Fruit fly (Drosophila melanogaster): ENCODE measurements around the gene Ogg1.

Gene Ogg1

dm6 chrX:8681189-8681821 lies 8.8 kb upstream of the Ogg1 start, which contains the start of gene CAH3 (continued):
- peak; percentile 96 for TF ChIP-seq CG8924 (tag; optimal IDR thresholded peaks at IDR 0.05)
- TF ChIP-seq Gsc (GFP tag; IDR thresholded peaks at IDR 0.05) = peak; percentile 62
- peak; percentile 96 for TF ChIP-seq CG12391 (tag; optimal IDR thresholded peaks at IDR 0.05)
- TF ChIP-seq B-H1 (GFP tag; IDR thresholded peaks at IDR 0.05) = peak; percentile 83
- TF ChIP-seq hbn (GFP tag; IDR thresholded peaks at IDR 0.05; ENCODE audit: partially characterized antibody) = no peak
- TF ChIP-seq Usf (GFP tag; optimal IDR thresholded peaks at IDR 0.05) = peak; percentile 90
- TF ChIP-seq CG12155 (GFP tag; optimal IDR thresholded peaks at IDR 0.05) = peak; percentile 90
- TF ChIP-seq CG6683 (GFP tag; optimal IDR thresholded peaks at IDR 0.05) = peak; percentile 76
- TF ChIP-seq Blimp-1 (GFP tag; optimal IDR thresholded peaks at IDR 0.05) = peak; percentile 90
- TF ChIP-seq CG10565 (GFP tag; optimal IDR thresholded peaks at IDR 0.05) = peak; percentile 66
- TF ChIP-seq CG17802 (tag; optimal IDR thresholded peaks at IDR 0.05) = peak; percentile 83
- TF ChIP-seq chm (GFP tag; IDR thresholded peaks at IDR 0.05) = peak; percentile 87
- TF ChIP-seq Bgb (GFP tag; IDR thresholded peaks at IDR 0.05; ENCODE audit: partially characterized antibody) = peak; percentile 32; the same call in 1 of the 2 replicates
- TF ChIP-seq tin (GFP tag; optimal IDR thresholded peaks at IDR 0.05) = peak; percentile 93
- peak; percentile 81 for TF ChIP-seq C15 (GFP tag; IDR thresholded peaks at IDR 0.05)
- TF ChIP-seq phol (tag; optimal IDR thresholded peaks at IDR 0.05) = peak; percentile 95
- peak; percentile 90 for TF ChIP-seq schlank (tag; optimal IDR thresholded peaks at IDR 0.05)
- peak; percentile 88 for TF ChIP-seq Dbx (GFP tag; IDR thresholded peaks at IDR 0.05)
- peak; percentile 91 to 95 for TF ChIP-seq Hr51 (GFP tag; optimal IDR thresholded peaks at IDR 0.05)
- TF ChIP-seq Fer3 (tag; optimal IDR thresholded peaks at IDR 0.05) = peak; percentile 94
- peak; percentile 40 for TF ChIP-seq yki (optimal IDR thresholded peaks at IDR 0.05)
- TF ChIP-seq lab (GFP tag; optimal IDR thresholded peaks at IDR 0.05) = peak; percentile 96
- TF ChIP-seq CG7745 (tag; optimal IDR thresholded peaks at IDR 0.05) = peak; percentile 11
- TF ChIP-seq Mrtf (GFP tag; IDR thresholded peaks at IDR 0.05) = peak; percentile 89
- peak; percentile 94 for TF ChIP-seq CG9609 (GFP tag; optimal IDR thresholded peaks at IDR 0.05)
- peak; percentile 72 for TF ChIP-seq TFAM (GFP tag; optimal IDR thresholded peaks at IDR 0.05)
- TF ChIP-seq lov (optimal IDR thresholded peaks at IDR 0.05) = no peak
- peak; percentile 93 for TF ChIP-seq lov (GFP tag; IDR thresholded peaks at IDR 0.05)
- TF ChIP-seq CG4424 (GFP tag; optimal IDR thresholded peaks at IDR 0.05) = peak; percentile 92
- peak; percentile 74; the same call in 2 of the 3 replicates for TF ChIP-seq CG7357 (GFP tag; IDR thresholded peaks at IDR 0.05)
- TF ChIP-seq fu2 (GFP tag; optimal IDR thresholded peaks at IDR 0.05) = peak; percentile 92
- no peak for TF ChIP-seq hb (GFP tag; IDR thresholded peaks at IDR 0.05; ENCODE audit: partially characterized antibody)
- peak; percentile 90 for TF ChIP-seq E2f1 (GFP tag; IDR thresholded peaks at IDR 0.05)
- TF ChIP-seq ara (GFP tag; IDR thresholded peaks at IDR 0.05) = peak; percentile 90
- TF ChIP-seq Tbp (GFP tag; optimal IDR thresholded peaks at IDR 0.05) = no peak
- TF ChIP-seq CG3281 (GFP tag; optimal IDR thresholded peaks at IDR 0.05) = peak; percentile 95
- peak; percentile 95 for TF ChIP-seq Meics (GFP tag; optimal IDR thresholded peaks at IDR 0.05)
- peak; percentile 88 for TF ChIP-seq cwo (GFP tag; optimal IDR thresholded peaks at IDR 0.05)
- TF ChIP-seq CG11093 (GFP tag; IDR thresholded peaks at IDR 0.05) = peak; percentile 78
- peak; percentile 97 for TF ChIP-seq CG12769 (tag; optimal IDR thresholded peaks at IDR 0.05)
- TF ChIP-seq Dip2 (GFP tag; IDR thresholded peaks at IDR 0.05) = no peak
- TF ChIP-seq CG14860 (GFP tag; IDR thresholded peaks at IDR 0.05; ENCODE audit: partially characterized antibody) = no peak
- peak; percentile 88 for TF ChIP-seq CG34422 (GFP tag; IDR thresholded peaks at IDR 0.05)
- peak; percentile 94 for TF ChIP-seq pho (GFP tag; optimal IDR thresholded peaks at IDR 0.05)
- peak; percentile 88 for TF ChIP-seq CG11456 (GFP tag; IDR thresholded peaks at IDR 0.05)
- TF ChIP-seq CG31365 (tag; optimal IDR thresholded peaks at IDR 0.05) = peak; percentile 85
- peak; percentile 95 for TF ChIP-seq CG7839 (tag; optimal IDR thresholded peaks at IDR 0.05)
- peak; percentile 96 for TF ChIP-seq CG30403 (GFP tag; optimal IDR thresholded peaks at IDR 0.05)
- TF ChIP-seq CG2129 (GFP tag; IDR thresholded peaks at IDR 0.05; ENCODE audit: partially characterized antibody) = no peak
- peak; percentile 85 for TF ChIP-seq CG13123 (GFP tag; optimal IDR thresholded peaks at IDR 0.05)
